Fruit fly (Drosophila melanogaster) whole organism, embryonic: ENCODE measurements around the gene Snapin.

Experiments
- Antp ChIP-seq: fragments of 200-800 bp; sonication (Bioruptor generic); optimal IDR thresholded peaks from 3 replicates; lab custom pipeline; 2016; ENCODE audit warnings: missing biosample characterization, missing genetic modification characterization
- B-H2 ChIP-seq: fragments of 200-800 bp; sonication (Bioruptor generic); optimal IDR thresholded peaks from 2 replicates; lab custom pipeline; 2018; ENCODE audit warnings: missing biosample characterization, mild to moderate bottlenecking, missing genetic modification characterization
- CG13287 ChIP-seq: fragments of 200-800 bp; sonication (Bioruptor generic); IDR thresholded peaks from 2 replicates; pipeline ENCODE4 v1.3.6; 2022; ENCODE audit warnings: missing biosample characterization, missing genetic modification characterization; ENCODE audit not compliant: partially characterized antibody
- CG13894 ChIP-seq: fragments of 200-800 bp; sonication (Bioruptor generic); optimal IDR thresholded peaks from 3 replicates; lab custom pipeline; 2018; ENCODE audit warnings: missing biosample characterization, mild to moderate bottlenecking, missing genetic modification characterization, moderate library complexity
- CG15601 ChIP-seq: fragments of 200-800 bp; sonication (Bioruptor generic); optimal IDR thresholded peaks from 3 replicates; lab custom pipeline; 2019; ENCODE audit warnings: missing biosample characterization, mild to moderate bottlenecking, missing genetic modification characterization, moderate library complexity
- CG17186 ChIP-seq: fragments of 200-800 bp; sonication (Bioruptor generic); optimal IDR thresholded peaks from 3 replicates; lab custom pipeline; 2017; ENCODE audit warnings: missing biosample characterization, missing genetic modification reagents, missing genetic modification characterization
- CG17829 ChIP-seq: fragments of 200-800 bp; optimal IDR thresholded peaks from 2 replicates; lab custom pipeline; 2019; ENCODE audit warnings: missing biosample characterization, mild to moderate bottlenecking, missing genetic modification characterization, moderate library complexity
- CG2712 ChIP-seq: fragments of 200-800 bp; optimal IDR thresholded peaks from 3 replicates; lab custom pipeline; 2019; ENCODE audit warnings: missing biosample characterization, mild to moderate bottlenecking, missing genetic modification characterization, moderate library complexity
- CG31441 ChIP-seq: fragments of 200-800 bp; sonication (Bioruptor generic); IDR thresholded peaks from 2 replicates; pipeline ENCODE4 v1.3.6; 2022; ENCODE audit warnings: missing biosample characterization, missing genetic modification characterization
- CG3847 ChIP-seq: fragments of 200-800 bp; sonication (Bioruptor generic); IDR thresholded peaks from 2 replicates; pipeline ENCODE4 v1.3.6; 2022; ENCODE audit warnings: missing biosample characterization, missing genetic modification characterization
- CG4617 ChIP-seq: fragments of 200-800 bp; sonication (Bioruptor generic); optimal IDR thresholded peaks from 3 replicates; lab custom pipeline; 2016; ENCODE audit warnings: missing biosample characterization, missing genetic modification characterization, borderline replicate concordance
- CG9437 ChIP-seq: fragments of 200-800 bp; sonication (Bioruptor generic); optimal IDR thresholded peaks from 2 replicates; lab custom pipeline; 2018; ENCODE audit warnings: missing biosample characterization, mild to moderate bottlenecking, missing genetic modification characterization
- CTCF ChIP-seq: fragments of 200-800 bp; sonication (Bioruptor generic); optimal IDR thresholded peaks from 2 replicates; lab custom pipeline; 2017; ENCODE audit warnings: missing biosample characterization, mild to moderate bottlenecking, missing genetic modification characterization, moderate library complexity
- Dll ChIP-seq: fragments of 200-800 bp; sonication (Bioruptor generic); IDR thresholded peaks from 4 replicates; pipeline ENCODE4 v1.3.6; 2022; ENCODE audit warnings: missing biosample characterization, missing genetic modification characterization; ENCODE audit not compliant: partially characterized antibody
- Ets97D ChIP-seq: fragments of 200-800 bp; sonication (Bioruptor generic); optimal IDR thresholded peaks from 3 replicates; lab custom pipeline; 2016; ENCODE audit warnings: missing biosample characterization, missing genetic modification characterization
- Fer1 ChIP-seq: fragments of 200-800 bp; sonication (Bioruptor generic); optimal IDR thresholded peaks from 2 replicates; lab custom pipeline; 2017; ENCODE audit warnings: missing biosample characterization, mild to moderate bottlenecking, missing genetic modification characterization
- HmgZ ChIP-seq: fragments of 200-800 bp; sonication (Bioruptor generic); optimal IDR thresholded peaks from 2 replicates; lab custom pipeline; 2018; ENCODE audit warnings: missing biosample characterization, mild to moderate bottlenecking, missing genetic modification characterization
- Hmr ChIP-seq: fragments of 200-800 bp; sonication (Bioruptor generic); optimal IDR thresholded peaks from 3 replicates; lab custom pipeline; 2017; ENCODE audit warnings: mild to moderate bottlenecking, missing biosample characterization, missing genetic modification reagents, missing genetic modification characterization
- Myb ChIP-seq: fragments of 200-800 bp; sonication (Bioruptor generic); optimal IDR thresholded peaks from 2 replicates; lab custom pipeline; 2016; ENCODE audit warnings: missing biosample characterization, missing genetic modification characterization
- NK7.1 ChIP-seq: fragments of 200-800 bp; sonication (Bioruptor generic); optimal IDR thresholded peaks from 3 replicates; lab custom pipeline; 2016; ENCODE audit warnings: missing biosample characterization, missing genetic modification characterization
- Neu2 ChIP-seq: fragments of 200-800 bp; sonication (Bioruptor generic); optimal IDR thresholded peaks from 3 replicates; lab custom pipeline; 2016; ENCODE audit warnings: missing biosample characterization, missing genetic modification characterization, borderline replicate concordance
- PHDP ChIP-seq: fragments of 200-800 bp; sonication (Bioruptor generic); optimal IDR thresholded peaks from 3 replicates; lab custom pipeline; 2018; ENCODE audit warnings: missing biosample characterization, mild to moderate bottlenecking, missing genetic modification characterization, moderate library complexity
- Sry-δ ChIP-seq: fragments of 200-800 bp; sonication (Bioruptor generic); optimal IDR thresholded peaks from 2 replicates; lab custom pipeline; 2016; ENCODE audit warnings: missing biosample characterization, missing genetic modification characterization
- Trl ChIP-seq, 3 experiments: fragments of >200 bp in 2 of 3; fragments of 200-800 bp in 1 of 3; sonication (Bioruptor generic) in 1 of 3; optimal IDR thresholded peaks; 2 replicates in 1 of 3; 3 replicates in 2 of 3; lab custom pipeline; 2016 to 2017; ENCODE audit warnings: missing biosample characterization in 1 of 3, missing genetic modification characterization in 1 of 3
- YL-1 ChIP-seq: fragments of 200-800 bp; sonication (Bioruptor generic); optimal IDR thresholded peaks from 3 replicates; lab custom pipeline; 2017; ENCODE audit warnings: missing biosample characterization, mild to moderate bottlenecking, missing genetic modification characterization
- bigmax ChIP-seq: fragments of 200-800 bp; sonication (Bioruptor generic); optimal IDR thresholded peaks from 2 replicates; lab custom pipeline; 2018; ENCODE audit warnings: missing biosample characterization, mild to moderate bottlenecking, missing genetic modification characterization
- caup ChIP-seq: fragments of 200-800 bp; sonication (Bioruptor generic); optimal IDR thresholded peaks from 3 replicates; lab custom pipeline; 2017; ENCODE audit warnings: missing biosample characterization, mild to moderate bottlenecking, missing genetic modification characterization, moderate library complexity; ENCODE audit not compliant: severe bottlenecking
- corto ChIP-seq: fragments of 200-800 bp; sonication (Bioruptor generic); optimal IDR thresholded peaks from 2 replicates; lab custom pipeline; 2016; ENCODE audit warnings: missing biosample characterization, mild to moderate bottlenecking, missing genetic modification characterization, moderate library complexity
- dpn ChIP-seq, 2 experiments: fragments of 200-800 bp; sonication (Bioruptor generic); optimal IDR thresholded peaks; 3 replicates each; lab custom pipeline; 2016; ENCODE audit warnings: missing biosample characterization in 2 of 2, missing genetic modification characterization in 2 of 2
- ham ChIP-seq: fragments of 200-800 bp; sonication (Bioruptor generic); IDR thresholded peaks from 2 replicates; pipeline ENCODE4 v1.3.6; 2022; ENCODE audit warnings: missing biosample characterization, missing genetic modification characterization
- insv ChIP-seq, 2 experiments: fragments of 200-800 bp; sonication (Bioruptor generic); optimal IDR thresholded peaks; 3 replicates each; lab custom pipeline; 2016 to 2018; ENCODE audit warnings: missing biosample characterization in 2 of 2, missing genetic modification characterization in 2 of 2
- kay ChIP-seq: fragments of 200-800 bp; sonication (Bioruptor generic); optimal IDR thresholded peaks from 2 replicates; lab custom pipeline; 2016; ENCODE audit warnings: missing biosample characterization, missing genetic modification characterization
- ken ChIP-seq: fragments of 200-800 bp; sonication (Bioruptor generic); IDR thresholded peaks from 3 replicates; pipeline ENCODE4 v1.3.6; 2022; ENCODE audit warnings: missing biosample characterization, missing genetic modification characterization
- mam ChIP-seq: fragments of 200-800 bp; sonication (Bioruptor generic); optimal IDR thresholded peaks from 3 replicates; lab custom pipeline; 2016; ENCODE audit warnings: missing biosample characterization, missing genetic modification characterization
- nau ChIP-seq: fragments of 200-800 bp; sonication (Bioruptor generic); optimal IDR thresholded peaks from 3 replicates; lab custom pipeline; 2017; ENCODE audit warnings: missing biosample characterization, mild to moderate bottlenecking, missing genetic modification characterization, missing genetic modification reagents
- phol ChIP-seq: fragments of 200-800 bp; sonication (Bioruptor generic); optimal IDR thresholded peaks from 3 replicates; lab custom pipeline; 2018; ENCODE audit warnings: missing biosample characterization, mild to moderate bottlenecking, missing genetic modification characterization, moderate library complexity
- pzg ChIP-seq: fragments of 200-800 bp; sonication (Bioruptor generic); optimal IDR thresholded peaks from 3 replicates; lab custom pipeline; 2018; ENCODE audit warnings: missing biosample characterization, mild to moderate bottlenecking, missing genetic modification characterization, moderate library complexity
- rib ChIP-seq: fragments of 200-800 bp; sonication (Bioruptor generic); IDR thresholded peaks from 2 replicates; pipeline ENCODE4 v1.3.6; 2022; ENCODE audit warnings: missing biosample characterization, missing genetic modification characterization
- run ChIP-seq: fragments of 200-800 bp; sonication (Bioruptor generic); optimal IDR thresholded peaks from 3 replicates; lab custom pipeline; 2018; ENCODE audit warnings: missing biosample characterization, mild to moderate bottlenecking, missing genetic modification characterization
- sd ChIP-seq: fragments of 200-800 bp; sonication (Bioruptor generic); optimal IDR thresholded peaks from 3 replicates; lab custom pipeline; 2018; ENCODE audit warnings: missing biosample characterization, mild to moderate bottlenecking, missing genetic modification characterization, moderate library complexity
- sens ChIP-seq: fragments of 200-800 bp; sonication (Bioruptor generic); peaks from one replicate; lab custom pipeline; 2016; ENCODE audit warnings: missing biosample characterization, missing genetic modification characterization
- slbo ChIP-seq: fragments of 200-800 bp; sonication (Bioruptor generic); IDR thresholded peaks from 2 replicates; pipeline ENCODE4 v1.3.6; 2022; ENCODE audit warnings: missing biosample characterization, missing genetic modification characterization
- stwl ChIP-seq: fragments of 200-800 bp; sonication (Bioruptor generic); optimal IDR thresholded peaks from 3 replicates; lab custom pipeline; 2018; ENCODE audit warnings: missing biosample characterization, mild to moderate bottlenecking, missing genetic modification characterization, moderate library complexity
- tll ChIP-seq, 2 experiments: fragments of 200-800 bp in 1 of 2; fragments of >200 bp in 1 of 2; sonication (Bioruptor generic) in 1 of 2; optimal IDR thresholded peaks; 2 replicates each; lab custom pipeline; 2017 to 2019; ENCODE audit warnings: missing biosample characterization in 2 of 2, missing genetic modification characterization in 2 of 2, mild to moderate bottlenecking in 1 of 2, moderate library complexity in 1 of 2
- trem ChIP-seq: fragments of 200-800 bp; optimal IDR thresholded peaks from 3 replicates; lab custom pipeline; 2019; ENCODE audit warnings: missing biosample characterization, mild to moderate bottlenecking, missing genetic modification characterization, moderate library complexity
- unpg ChIP-seq: fragments of 200-800 bp; sonication (Bioruptor generic); optimal IDR thresholded peaks from 3 replicates; lab custom pipeline; 2018; ENCODE audit warnings: missing biosample characterization, mild to moderate bottlenecking, missing genetic modification characterization, moderate library complexity
- zf30C ChIP-seq: fragments of 200-800 bp; sonication (Bioruptor generic); optimal IDR thresholded peaks from 3 replicates; lab custom pipeline; 2018; ENCODE audit warnings: missing biosample characterization, mild to moderate bottlenecking, missing genetic modification characterization
- zfh1 ChIP-seq: fragments of 200-800 bp; sonication (Bioruptor generic); IDR thresholded peaks from 3 replicates; pipeline ENCODE4 v1.3.6; 2022; ENCODE audit warnings: missing biosample characterization, missing genetic modification characterization

Gene Snapin

dm6 chr2L:2739820-2740230, 19.7 kb downstream of the Snapin start, which contains the start of gene Hrs (continued):
- peak; percentile 95 for TF ChIP-seq kay (GFP tag; lab: Kevin White, UChicago)
- TF ChIP-seq CG2712 (tag; lab: Kevin White, UChicago) = peak; percentile 34
- no peak for TF ChIP-seq nau (GFP tag; lab: Kevin White, UChicago)
- TF ChIP-seq Dll (GFP tag; lab: Robert Waterston, UW) = no peak
- peak; percentile 68 for TF ChIP-seq HmgZ (tag; lab: Kevin White, UChicago)
- peak; percentile 14 for TF ChIP-seq B-H2 (GFP tag; lab: Kevin White, UChicago)
- TF ChIP-seq bigmax = peak; percentile 19
- TF ChIP-seq Hmr = no peak
- TF ChIP-seq ham (GFP tag; lab: Robert Waterston, UW) = no peak
- no peak for TF ChIP-seq zfh1 (GFP tag; lab: Robert Waterston, UW)
- no peak for TF ChIP-seq Trl (optimal IDR thresholded peaks at IDR 0.05; lab: Kevin White, UChicago)
- no peak for TF ChIP-seq Trl (GFP tag; optimal IDR thresholded peaks at IDR 0.05; lab: Kevin White, UChicago)
- no peak for TF ChIP-seq caup (GFP tag; lab: Kevin White, UChicago)
- TF ChIP-seq Antp (GFP tag; lab: Kevin White, UChicago) = no peak
- TF ChIP-seq Myb (GFP tag; lab: Kevin White, UChicago) = peak; percentile 98
- TF ChIP-seq CG3847 = peak; percentile 74
- no peak for TF ChIP-seq CG31441
- TF ChIP-seq insv (GFP tag; optimal IDR thresholded peaks at IDR 0.05; lab: Kevin White, UChicago) = peak in 1 of 2 experiments; percentile 44
- peak; percentile 67 for TF ChIP-seq Ets97D (GFP tag; lab: Kevin White, UChicago)
- no peak for TF ChIP-seq NK7.1 (GFP tag; lab: Kevin White, UChicago)
- TF ChIP-seq CG17829 (tag; lab: Kevin White, UChicago) = peak; percentile 41
- TF ChIP-seq Fer1 = peak; percentile 45
- peak; percentile 95 for TF ChIP-seq CG4617 (GFP tag; lab: Kevin White, UChicago)
- TF ChIP-seq corto = no peak
- peak; percentile 17 for TF ChIP-seq CG15601 (tag; lab: Kevin White, UChicago)
- peak; percentile 97 for TF ChIP-seq sd (tag; lab: Kevin White, UChicago)
- peak; percentile 33; the same call in 1 of the 2 replicates for TF ChIP-seq CG13287 (GFP tag; lab: Robert Waterston, UW)
- TF ChIP-seq Sry-δ = peak; percentile 36
- peak; percentile 50 for TF ChIP-seq phol (tag; lab: Kevin White, UChicago)
- peak; percentile 100 for TF ChIP-seq CG9437
- TF ChIP-seq YL-1 (GFP tag; lab: Kevin White, UChicago) = peak; percentile 71
- 0 out of 3 replicates have a peak, but pooled peaks have one; percentile 12 for TF ChIP-seq ken (GFP tag; lab: Robert Waterston, UW)
- no peak for TF ChIP-seq PHDP
- TF ChIP-seq dpn (GFP tag; optimal IDR thresholded peaks at IDR 0.05; lab: Kevin White, UChicago) = peak in 1 of 2 experiments; percentile 1
- TF ChIP-seq pzg (GFP tag; lab: Kevin White, UChicago) = peak; percentile 97
- peak; percentile 22 for TF ChIP-seq CTCF (GFP tag; lab: Kevin White, UChicago)
- no peak for TF ChIP-seq run (tag; lab: Kevin White, UChicago)
- peak; percentile 91 for TF ChIP-seq stwl
- TF ChIP-seq zf30C = no peak
- peak; percentile 86 for TF ChIP-seq trem (tag; lab: Kevin White, UChicago)
- no peak for TF ChIP-seq CG13894
- no peak for TF ChIP-seq unpg
- TF ChIP-seq Neu2 (GFP tag; lab: Kevin White, UChicago) = no peak
- TF ChIP-seq CG17186 (GFP tag; lab: Kevin White, UChicago) = peak; percentile 40
- TF ChIP-seq mam (GFP tag; lab: Kevin White, UChicago) = peak; percentile 29
- peak in 1 of 2 experiments; percentile 24 for TF ChIP-seq tll (GFP tag; optimal IDR thresholded peaks at IDR 0.05; lab: Kevin White, UChicago)
- TF ChIP-seq slbo (GFP tag; lab: Robert Waterston, UW) = no peak
- peak; percentile 70; the same call in 1 of the 2 replicates for TF ChIP-seq rib (GFP tag; lab: Robert Waterston, UW)
- peak; percentile 81 for TF ChIP-seq sens (GFP tag; lab: Kevin White, UChicago)
